Fruit fly (Drosophila melanogaster) whole organism, embryonic: ENCODE results near the gene NaPi-III.

Experiments
- Abd-B ChIP-seq: fragments of 200-800 bp; sonication (Bioruptor generic); optimal IDR thresholded peaks from 2 replicates; lab custom pipeline; 2018; ENCODE audit warnings: missing biosample characterization, mild to moderate bottlenecking, missing genetic modification characterization, moderate library complexity
- CG11085 ChIP-seq: fragments of 200-800 bp; sonication (Bioruptor generic); IDR thresholded peaks from 2 replicates; pipeline ENCODE4 v1.3.6; 2022; ENCODE audit warnings: missing biosample characterization, missing genetic modification characterization
- CG11456 ChIP-seq: fragments of 200-800 bp; sonication (Bioruptor generic); IDR thresholded peaks from 3 replicates; pipeline ENCODE4 v1.3.6; 2022; ENCODE audit warnings: missing biosample characterization, missing genetic modification characterization
- CG12104 ChIP-seq: fragments of 200-800 bp; sonication (Bioruptor generic); optimal IDR thresholded peaks from 3 replicates; lab custom pipeline; 2016; ENCODE audit warnings: missing biosample characterization, missing genetic modification characterization
- CG12236 ChIP-seq: fragments of 200-800 bp; sonication (Bioruptor generic); optimal IDR thresholded peaks from 2 replicates; lab custom pipeline; 2016; ENCODE audit warnings: missing biosample characterization, missing genetic modification characterization
- CG12769 ChIP-seq: fragments of 200-800 bp; sonication (Bioruptor generic); optimal IDR thresholded peaks from 2 replicates; lab custom pipeline; 2019; ENCODE audit warnings: missing biosample characterization, mild to moderate bottlenecking, missing genetic modification characterization, moderate library complexity
- CG13123 ChIP-seq: fragments of 200-800 bp; sonication (Bioruptor generic); optimal IDR thresholded peaks from 2 replicates; lab custom pipeline; 2016; ENCODE audit warnings: missing biosample characterization, missing genetic modification characterization
- CG14965 ChIP-seq: fragments of 200-800 bp; sonication (Bioruptor generic); optimal IDR thresholded peaks from 2 replicates; lab custom pipeline; 2016; ENCODE audit warnings: missing biosample characterization, missing genetic modification characterization, borderline replicate concordance
- CG1647 ChIP-seq: fragments of 200-800 bp; sonication (Bioruptor generic); optimal IDR thresholded peaks from 3 replicates; lab custom pipeline; 2016; ENCODE audit warnings: missing biosample characterization, missing genetic modification characterization
- CG16779 ChIP-seq: fragments of 200-800 bp; sonication (Bioruptor generic); IDR thresholded peaks from 2 replicates; pipeline ENCODE4 v1.3.6; 2022; ENCODE audit warnings: missing biosample characterization, missing genetic modification characterization
- CG16815 ChIP-seq: fragments of 200-800 bp; sonication (Bioruptor generic); optimal IDR thresholded peaks from 3 replicates; lab custom pipeline; 2017; ENCODE audit warnings: missing biosample characterization, mild to moderate bottlenecking, missing genetic modification characterization
- CG16863 ChIP-seq: fragments of 200-800 bp; sonication (Bioruptor generic); optimal IDR thresholded peaks from 3 replicates; lab custom pipeline; 2016; ENCODE audit warnings: missing biosample characterization, missing genetic modification characterization
- CG17568 ChIP-seq: fragments of 200-800 bp; sonication (Bioruptor generic); optimal IDR thresholded peaks from 2 replicates; lab custom pipeline; 2018; ENCODE audit warnings: missing biosample characterization, mild to moderate bottlenecking, missing genetic modification characterization, moderate library complexity
- CG18011 ChIP-seq: fragments of 200-800 bp; sonication (Bioruptor generic); optimal IDR thresholded peaks from 2 replicates; lab custom pipeline; 2017; ENCODE audit warnings: missing biosample characterization, missing genetic modification characterization, mild to moderate bottlenecking, moderate library complexity, missing genotype
- CG2120 ChIP-seq: fragments of 200-800 bp; sonication (Bioruptor generic); optimal IDR thresholded peaks from 3 replicates; lab custom pipeline; 2016; ENCODE audit warnings: missing biosample characterization, missing genetic modification characterization
- CG33213 ChIP-seq: fragments of 200-800 bp; sonication (Bioruptor generic); optimal IDR thresholded peaks from 3 replicates; lab custom pipeline; 2016; ENCODE audit warnings: missing biosample characterization, missing genetic modification characterization
- CG34422 ChIP-seq: fragments of 200-800 bp; sonication (Bioruptor generic); IDR thresholded peaks from 3 replicates; pipeline ENCODE4 v1.3.6; 2022; ENCODE audit warnings: missing biosample characterization, missing genetic modification characterization
- CG43689 ChIP-seq: fragments of 200-800 bp; sonication (Bioruptor generic); IDR thresholded peaks from 2 replicates; pipeline ENCODE4 v1.3.6; 2022; ENCODE audit warnings: missing biosample characterization, missing genetic modification characterization
- CG4730 ChIP-seq: fragments of 200-800 bp; sonication (Bioruptor generic); IDR thresholded peaks from 2 replicates; pipeline ENCODE4 v1.3.6; 2022; ENCODE audit warnings: missing biosample characterization, missing genetic modification characterization
- CG5245 ChIP-seq: fragments of 200-800 bp; sonication (Bioruptor generic); optimal IDR thresholded peaks from 3 replicates; lab custom pipeline; 2016; ENCODE audit warnings: missing biosample characterization, missing genetic modification characterization
- CG6689 ChIP-seq: fragments of 200-800 bp; sonication (Bioruptor generic); IDR thresholded peaks from 2 replicates; pipeline ENCODE4 v1.3.6; 2022; ENCODE audit warnings: missing biosample characterization, missing genetic modification characterization
- CG8388 ChIP-seq: fragments of 200-800 bp; sonication (Bioruptor generic); optimal IDR thresholded peaks from 2 replicates; lab custom pipeline; 2019; ENCODE audit warnings: missing biosample characterization, mild to moderate bottlenecking, missing genetic modification characterization, moderate library complexity
- CG9876 ChIP-seq: fragments of 200-800 bp; sonication (Bioruptor generic); optimal IDR thresholded peaks from 2 replicates; lab custom pipeline; 2016; ENCODE audit warnings: missing biosample characterization, missing genetic modification characterization
- CTCF ChIP-seq: fragments of 200-800 bp; sonication (Bioruptor generic); optimal IDR thresholded peaks from 2 replicates; lab custom pipeline; 2017; ENCODE audit warnings: missing biosample characterization, mild to moderate bottlenecking, missing genetic modification characterization, moderate library complexity
- CrebB ChIP-seq: fragments of 200-800 bp; sonication (Bioruptor generic); optimal IDR thresholded peaks from 3 replicates; lab custom pipeline; 2018; ENCODE audit warnings: missing biosample characterization, mild to moderate bottlenecking, missing genetic modification characterization
- Dll ChIP-seq: fragments of 200-800 bp; sonication (Bioruptor generic); IDR thresholded peaks from 4 replicates; pipeline ENCODE4 v1.3.6; 2022; ENCODE audit warnings: missing biosample characterization, missing genetic modification characterization; ENCODE audit not compliant: partially characterized antibody
- Dp ChIP-seq: fragments of 200-800 bp; sonication (Bioruptor generic); optimal IDR thresholded peaks from 2 replicates; lab custom pipeline; 2018; ENCODE audit warnings: missing biosample characterization, mild to moderate bottlenecking, missing genetic modification characterization, moderate library complexity
- HLH54F ChIP-seq: fragments of 200-800 bp; sonication (Bioruptor generic); optimal IDR thresholded peaks from 3 replicates; lab custom pipeline; 2016; ENCODE audit warnings: missing biosample characterization, missing genetic modification characterization
- NC2β ChIP-seq: fragments of 200-800 bp; sonication (Bioruptor generic); optimal IDR thresholded peaks from 2 replicates; lab custom pipeline; 2016; ENCODE audit warnings: missing biosample characterization, missing genetic modification characterization
- Ravus ChIP-seq: fragments of 200-800 bp; sonication (Bioruptor generic); IDR thresholded peaks from 2 replicates; pipeline ENCODE4 v1.3.6; 2022; ENCODE audit warnings: missing biosample characterization, missing genetic modification characterization
- Sin3A ChIP-seq: fragments of >200 bp; optimal IDR thresholded peaks from 2 replicates; lab custom pipeline; 2018
- Sox100B ChIP-seq: fragments of 200-800 bp; sonication (Bioruptor generic); optimal IDR thresholded peaks from 3 replicates; lab custom pipeline; 2018; ENCODE audit warnings: missing biosample characterization, mild to moderate bottlenecking, missing genetic modification characterization
- Sox102F ChIP-seq: fragments of 200-800 bp; sonication (Bioruptor generic); optimal IDR thresholded peaks from 2 replicates; lab custom pipeline; 2018; ENCODE audit warnings: missing biosample characterization, mild to moderate bottlenecking, missing genetic modification characterization, moderate library complexity
- Xrp1 ChIP-seq: fragments of 200-800 bp; sonication (Bioruptor generic); IDR thresholded peaks from 2 replicates; pipeline ENCODE4 v1.3.6; 2022; ENCODE audit warnings: missing biosample characterization, missing genetic modification characterization
- al ChIP-seq: fragments of 200-800 bp; sonication (Bioruptor generic); IDR thresholded peaks from 2 replicates; pipeline ENCODE4 v1.3.6; 2022; ENCODE audit warnings: missing biosample characterization, missing genetic modification characterization
- bbx ChIP-seq: fragments of 200-800 bp; sonication (Bioruptor generic); IDR thresholded peaks from 2 replicates; pipeline ENCODE4 v1.3.6; 2022; ENCODE audit warnings: missing biosample characterization, missing genetic modification characterization; ENCODE audit not compliant: partially characterized antibody
- bowl ChIP-seq: fragments of 200-800 bp; sonication (Bioruptor generic); IDR thresholded peaks from 2 replicates; pipeline ENCODE4 v1.3.6; 2022; ENCODE audit warnings: missing biosample characterization, missing genetic modification characterization
- cas ChIP-seq: fragments of 200-800 bp; sonication (Bioruptor generic); IDR thresholded peaks from 2 replicates; pipeline ENCODE4 v1.3.6; 2022; ENCODE audit warnings: missing biosample characterization, missing genetic modification characterization
- crol ChIP-seq: fragments of 200-800 bp; sonication (Bioruptor generic); IDR thresholded peaks from 2 replicates; pipeline ENCODE4 v1.3.6; 2022; ENCODE audit warnings: missing biosample characterization, missing genetic modification characterization
- cwo ChIP-seq: fragments of 200-800 bp; sonication (Bioruptor generic); optimal IDR thresholded peaks from 3 replicates; lab custom pipeline; 2017; ENCODE audit warnings: missing biosample characterization, missing genetic modification characterization, mild to moderate bottlenecking, moderate library complexity, missing genetic modification reagents
- dimm ChIP-seq: fragments of 200-800 bp; sonication (Bioruptor generic); IDR thresholded peaks from 2 replicates; pipeline ENCODE4 v1.3.6; 2022; ENCODE audit warnings: missing biosample characterization, missing genetic modification characterization
- dm ChIP-seq: fragments of 200-800 bp; sonication (Bioruptor generic); optimal IDR thresholded peaks from 3 replicates; lab custom pipeline; 2016; ENCODE audit warnings: missing biosample characterization, missing genetic modification characterization
- dpn ChIP-seq, 2 experiments: fragments of 200-800 bp; sonication (Bioruptor generic); optimal IDR thresholded peaks; 3 replicates each; lab custom pipeline; 2016; ENCODE audit warnings: missing biosample characterization in 2 of 2, missing genetic modification characterization in 2 of 2
- peb ChIP-seq: fragments of 200-800 bp; sonication (Bioruptor generic); IDR thresholded peaks from 2 replicates; pipeline ENCODE4 v1.3.6; 2022; ENCODE audit warnings: missing biosample characterization, missing genetic modification characterization
- pfk ChIP-seq: fragments of 200-800 bp; sonication (Bioruptor generic); optimal IDR thresholded peaks from 2 replicates; lab custom pipeline; 2018; ENCODE audit warnings: missing biosample characterization, mild to moderate bottlenecking, missing genetic modification characterization, moderate library complexity
- pho ChIP-seq: fragments of 200-800 bp; sonication (Bioruptor generic); optimal IDR thresholded peaks from 2 replicates; lab custom pipeline; 2016; ENCODE audit warnings: missing biosample characterization, missing genetic modification characterization
- pnt ChIP-seq: fragments of 200-800 bp; sonication (Bioruptor generic); optimal IDR thresholded peaks from 3 replicates; lab custom pipeline; 2016; ENCODE audit warnings: missing biosample characterization, missing genetic modification characterization
- ro ChIP-seq: fragments of 200-800 bp; sonication (Bioruptor generic); IDR thresholded peaks from 2 replicates; pipeline ENCODE4 v1.3.6; 2022; ENCODE audit warnings: missing biosample characterization, missing genetic modification characterization
- stc ChIP-seq: fragments of 200-800 bp; sonication (Bioruptor generic); IDR thresholded peaks from 2 replicates; pipeline ENCODE4 v1.3.6; 2022; ENCODE audit warnings: missing biosample characterization, missing genetic modification characterization
- vfl ChIP-seq: fragments of 200-800 bp; sonication (Bioruptor generic); optimal IDR thresholded peaks from 2 replicates; lab custom pipeline; 2016; ENCODE audit warnings: missing biosample characterization, missing genetic modification characterization
- zf30C ChIP-seq: fragments of 200-800 bp; sonication (Bioruptor generic); optimal IDR thresholded peaks from 3 replicates; lab custom pipeline; 2018; ENCODE audit warnings: missing biosample characterization, mild to moderate bottlenecking, missing genetic modification characterization

The NaPi-III gene

DNA sequence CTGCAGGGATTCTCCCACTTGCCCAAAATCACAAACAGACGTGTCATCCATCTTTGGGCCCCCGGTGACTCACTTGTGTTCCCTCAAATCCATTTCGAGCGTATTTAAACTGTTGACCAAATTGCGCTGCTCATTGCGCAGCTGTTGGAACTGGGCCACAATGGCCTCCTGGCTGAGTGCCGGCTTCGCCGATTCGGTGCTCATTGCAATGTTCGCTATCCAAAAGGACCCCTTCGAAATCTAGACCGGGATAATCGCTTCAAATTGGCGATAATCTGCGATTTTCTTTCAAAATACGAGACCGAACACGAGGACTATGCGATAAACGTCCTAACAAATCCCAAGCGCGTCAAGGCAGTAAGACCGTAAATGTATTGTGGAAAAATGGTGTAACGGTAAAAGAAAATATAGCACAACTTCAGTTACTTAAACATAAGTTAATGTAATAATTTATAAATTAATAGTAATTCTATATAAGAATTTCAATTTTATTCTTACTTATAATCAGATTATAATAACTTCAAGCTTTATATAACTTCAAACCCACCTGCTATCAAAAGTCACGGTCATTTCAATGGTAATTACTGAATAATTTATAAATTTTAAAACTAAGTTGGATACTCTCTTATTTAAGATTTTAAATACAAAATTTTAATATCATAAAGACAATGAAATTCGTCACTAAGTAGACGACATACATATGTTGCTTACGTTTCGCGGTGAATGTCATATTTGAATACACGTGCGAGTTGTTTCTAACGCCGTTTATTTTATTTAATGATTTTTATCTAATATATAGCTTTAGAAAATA is 48.9 kb upstream of the NaPi-III start, which contains the start of the genes Pfdn2 and Noc1 (continued):
- 0 out of 2 replicates have a peak, but pooled peaks have one; percentile 25 for TF ChIP-seq stc (GFP tag; lab: Robert Waterston, UW)
- no peak for TF ChIP-seq CG14965
- TF ChIP-seq CG12236 (GFP tag; lab: Kevin White, UChicago), result no peak
- TF ChIP-seq Sin3A (lab: Kevin White, UChicago), result peak; percentile 5
- no peak for TF ChIP-seq CG33213 (GFP tag; lab: Kevin White, UChicago)
- TF ChIP-seq Ravus (GFP tag; lab: Robert Waterston, UW), result no peak
- TF ChIP-seq CG34422, result peak; percentile 35; the same call in 1 of the 3 replicates
- TF ChIP-seq CG17568 (GFP tag; lab: Kevin White, UChicago), result no peak
- no peak for TF ChIP-seq HLH54F (GFP tag; lab: Kevin White, UChicago)
- peak; percentile 36; the same call in 1 of the 2 replicates for TF ChIP-seq CG6689 (GFP tag; lab: Robert Waterston, UW)
- TF ChIP-seq CG16863 (GFP tag; lab: Kevin White, UChicago), result no peak
- peak; percentile 76 for TF ChIP-seq Sox102F (GFP tag; lab: Kevin White, UChicago)
- TF ChIP-seq CG13123 (GFP tag; lab: Kevin White, UChicago), result no peak
- TF ChIP-seq cwo (GFP tag; lab: Kevin White, UChicago), result peak; percentile 82
- TF ChIP-seq CG16779 (GFP tag; lab: Robert Waterston, UW), result no peak
- TF ChIP-seq cas (GFP tag; lab: Robert Waterston, UW), result 0 out of 2 replicates have a peak, but pooled peaks have one; percentile 7
- no peak for TF ChIP-seq CG9876 (GFP tag; lab: Kevin White, UChicago)
- TF ChIP-seq CG11456 (GFP tag; lab: Robert Waterston, UW), result no peak
- TF ChIP-seq dpn (GFP tag; optimal IDR thresholded peaks at IDR 0.05; lab: Kevin White, UChicago), result peak in 1 of 2 experiments; percentile 67
- TF ChIP-seq CG12769 (tag; lab: Kevin White, UChicago), result no peak
- TF ChIP-seq Xrp1, result peak; percentile 48; the same call in 1 of the 2 replicates
- no peak for TF ChIP-seq Dll (GFP tag; lab: Robert Waterston, UW)
- no peak for TF ChIP-seq CTCF (GFP tag; lab: Kevin White, UChicago)
- TF ChIP-seq Abd-B (GFP tag; lab: Kevin White, UChicago), result no peak
- TF ChIP-seq CrebB (tag; lab: Kevin White, UChicago), result no peak
- TF ChIP-seq pfk (GFP tag; lab: Kevin White, UChicago), result no peak
- TF ChIP-seq NC2β (GFP tag; lab: Kevin White, UChicago), result no peak
- no peak for TF ChIP-seq Sox100B (GFP tag; lab: Kevin White, UChicago)
- no peak for TF ChIP-seq ro (GFP tag; lab: Robert Waterston, UW)
- TF ChIP-seq dimm (GFP tag; lab: Robert Waterston, UW), result no peak
- no peak for TF ChIP-seq pho
- TF ChIP-seq CG4730 (GFP tag; lab: Robert Waterston, UW), result no peak
- TF ChIP-seq zf30C (GFP tag; lab: Kevin White, UChicago), result no peak
- TF ChIP-seq CG16815 (GFP tag; lab: Kevin White, UChicago), result peak; percentile 26
- no peak for TF ChIP-seq CG5245
- TF ChIP-seq CG43689 (GFP tag; lab: Robert Waterston, UW), result no peak
- TF ChIP-seq bowl (GFP tag; lab: Robert Waterston, UW), result no peak
- no peak for TF ChIP-seq bbx (GFP tag; lab: Robert Waterston, UW)
- no peak for TF ChIP-seq CG18011 (GFP tag; lab: Kevin White, UChicago)
- peak; percentile 60; the same call in 1 of the 2 replicates for TF ChIP-seq al (GFP tag; lab: Robert Waterston, UW)
- TF ChIP-seq vfl (GFP tag; lab: Kevin White, UChicago), result no peak
- TF ChIP-seq CG2120 (GFP tag; lab: Kevin White, UChicago), result peak; percentile 70
- no peak for TF ChIP-seq pnt (GFP tag; lab: Kevin White, UChicago)
- TF ChIP-seq peb (GFP tag; lab: Robert Waterston, UW), result no peak
- no peak for TF ChIP-seq CG8388 (GFP tag; lab: Kevin White, UChicago)
- no peak for TF ChIP-seq crol (GFP tag; lab: Robert Waterston, UW)
- TF ChIP-seq CG12104, result no peak
- TF ChIP-seq CG11085, result no peak
- peak; percentile 7 for TF ChIP-seq Dp
- TF ChIP-seq CG1647 (GFP tag; lab: Kevin White, UChicago), result no peak
- TF ChIP-seq dm, result peak; percentile 57
